Worm (Caenorhabditis elegans): Measurements from ENCODE around the gene F19C6.4.

ce11 chrX:9965275-9965674 is 52.5 kb downstream of the F19C6.4 start, which contains the start of gene pssy-1:
- no peak for TF ChIP-seq ref-1 (GFP tag; conservative IDR thresholded peaks at IDR 0.05)
- TF ChIP-seq flt-1 (GFP tag; IDR thresholded peaks at IDR 0.05) = no peak

All from whole organism, midembryonic.